Fruit fly (Drosophila melanogaster) whole organism, embryonic: ENCODE data around the gene Cby.

Experiments
- Atf-2 ChIP-seq: fragments of 200-800 bp; sonication (Bioruptor generic); optimal IDR thresholded peaks from 2 replicates; lab custom pipeline; 2016; ENCODE audit warnings: missing biosample characterization, missing genetic modification characterization
- B-H1 ChIP-seq: fragments of 200-800 bp; sonication (Bioruptor generic); IDR thresholded peaks from 3 replicates; pipeline ENCODE4 v1.3.6; 2022; ENCODE audit warnings: missing biosample characterization, missing genetic modification characterization
- C15 ChIP-seq: fragments of 200-800 bp; sonication (Bioruptor generic); IDR thresholded peaks from 3 replicates; pipeline ENCODE4 v1.3.6; 2022; ENCODE audit warnings: missing biosample characterization, missing genetic modification characterization
- CG10274 ChIP-seq: fragments of 200-800 bp; sonication (Bioruptor generic); optimal IDR thresholded peaks from 3 replicates; lab custom pipeline; 2017; ENCODE audit warnings: missing biosample characterization, mild to moderate bottlenecking, missing genetic modification characterization
- CG10321 ChIP-seq: fragments of 200-800 bp; sonication (Bioruptor generic); IDR thresholded peaks from 2 replicates; pipeline ENCODE4 v1.3.6; 2022; ENCODE audit warnings: missing biosample characterization, missing genetic modification characterization
- CG10979 ChIP-seq: fragments of 200-800 bp; sonication (Bioruptor generic); optimal IDR thresholded peaks from 2 replicates; lab custom pipeline; 2018; ENCODE audit warnings: missing biosample characterization, mild to moderate bottlenecking, missing genetic modification characterization, moderate library complexity
- CG11085 ChIP-seq: fragments of 200-800 bp; sonication (Bioruptor generic); IDR thresholded peaks from 2 replicates; pipeline ENCODE4 v1.3.6; 2022; ENCODE audit warnings: missing biosample characterization, missing genetic modification characterization
- CG11247 ChIP-seq: fragments of 200-800 bp; sonication (Bioruptor generic); IDR thresholded peaks from 2 replicates; pipeline ENCODE4 v1.3.6; 2022; ENCODE audit warnings: missing biosample characterization, missing genetic modification characterization
- CG13624 ChIP-seq: fragments of 200-800 bp; sonication (Bioruptor generic); optimal IDR thresholded peaks from 2 replicates; lab custom pipeline; 2016; ENCODE audit warnings: missing biosample characterization, missing genetic modification characterization
- CG13894 ChIP-seq: fragments of 200-800 bp; sonication (Bioruptor generic); optimal IDR thresholded peaks from 3 replicates; lab custom pipeline; 2018; ENCODE audit warnings: missing biosample characterization, mild to moderate bottlenecking, missing genetic modification characterization, moderate library complexity
- CG14441 ChIP-seq: fragments of 200-800 bp; sonication (Bioruptor generic); IDR thresholded peaks from 2 replicates; pipeline ENCODE4 v1.3.6; 2022; ENCODE audit warnings: missing biosample characterization, missing genetic modification characterization
- CG16863 ChIP-seq: fragments of 200-800 bp; sonication (Bioruptor generic); optimal IDR thresholded peaks from 3 replicates; lab custom pipeline; 2016; ENCODE audit warnings: missing biosample characterization, missing genetic modification characterization
- CG17802 ChIP-seq: fragments of 200-800 bp; sonication (Bioruptor generic); optimal IDR thresholded peaks from 2 replicates; lab custom pipeline; 2018; ENCODE audit warnings: missing biosample characterization, mild to moderate bottlenecking, missing genetic modification characterization, moderate library complexity
- CG1832 ChIP-seq: fragments of 200-800 bp; sonication (Bioruptor generic); optimal IDR thresholded peaks from 2 replicates; lab custom pipeline; 2017; ENCODE audit warnings: missing biosample characterization, mild to moderate bottlenecking, missing genetic modification characterization, inconsistent platforms
- CG3281 ChIP-seq: fragments of 200-800 bp; sonication (Bioruptor generic); optimal IDR thresholded peaks from 3 replicates; lab custom pipeline; 2017; ENCODE audit warnings: missing biosample characterization, mild to moderate bottlenecking, missing genetic modification characterization
- CG6765 ChIP-seq: fragments of 200-800 bp; sonication (Bioruptor generic); optimal IDR thresholded peaks from 3 replicates; lab custom pipeline; 2017; ENCODE audit warnings: missing biosample characterization, mild to moderate bottlenecking, missing genetic modification characterization
- CG7556 ChIP-seq: fragments of 200-800 bp; sonication (Bioruptor generic); optimal IDR thresholded peaks from 2 replicates; lab custom pipeline; 2017; ENCODE audit warnings: missing biosample characterization, mild to moderate bottlenecking, missing genetic modification characterization
- CG8290 ChIP-seq, 3 experiments: fragments of 200-800 bp; sonication (Bioruptor generic); optimal IDR thresholded peaks; 2 replicates each; lab custom pipeline; 2016 to 2019; ENCODE audit warnings: missing biosample characterization in 3 of 3, missing genetic modification characterization in 3 of 3, mild to moderate bottlenecking in 2 of 3, moderate library complexity in 1 of 3
- CG8944 ChIP-seq: fragments of 200-800 bp; sonication (Bioruptor generic); optimal IDR thresholded peaks from 3 replicates; lab custom pipeline; 2016; ENCODE audit warnings: missing biosample characterization, missing genetic modification characterization
- CG9215 ChIP-seq: fragments of 200-800 bp; sonication (Bioruptor generic); IDR thresholded peaks from 2 replicates; pipeline ENCODE4 v1.3.6; 2022; ENCODE audit warnings: missing biosample characterization, missing genetic modification characterization
- CG9727 ChIP-seq: fragments of 200-800 bp; sonication (Bioruptor generic); optimal IDR thresholded peaks from 3 replicates; lab custom pipeline; 2017; ENCODE audit warnings: missing biosample characterization, mild to moderate bottlenecking, missing genetic modification characterization
- CG9817 ChIP-seq: fragments of 200-800 bp; sonication (Bioruptor generic); optimal IDR thresholded peaks from 2 replicates; lab custom pipeline; 2018; ENCODE audit warnings: missing biosample characterization, mild to moderate bottlenecking, missing genetic modification characterization, moderate library complexity
- CoRest ChIP-seq: fragments of 200-800 bp; sonication (Bioruptor generic); optimal IDR thresholded peaks from 3 replicates; lab custom pipeline; 2018; ENCODE audit warnings: missing biosample characterization, mild to moderate bottlenecking, missing genetic modification characterization, moderate library complexity
- Dp ChIP-seq: fragments of 200-800 bp; sonication (Bioruptor generic); optimal IDR thresholded peaks from 2 replicates; lab custom pipeline; 2018; ENCODE audit warnings: missing biosample characterization, mild to moderate bottlenecking, missing genetic modification characterization, moderate library complexity
- E2f1 ChIP-seq: fragments of 200-800 bp; sonication (Bioruptor generic); IDR thresholded peaks from 2 replicates; pipeline ENCODE4 v1.3.6; 2022; ENCODE audit warnings: missing biosample characterization, missing genetic modification characterization
- HLH4C ChIP-seq: fragments of 200-800 bp; sonication (Bioruptor generic); IDR thresholded peaks from 3 replicates; pipeline ENCODE4 v1.3.6; 2022; ENCODE audit warnings: missing biosample characterization, missing genetic modification characterization; ENCODE audit not compliant: partially characterized antibody
- Hey ChIP-seq: fragments of 200-800 bp; sonication (Bioruptor generic); optimal IDR thresholded peaks from 3 replicates; lab custom pipeline; 2018; ENCODE audit warnings: missing biosample characterization, mild to moderate bottlenecking, missing genetic modification characterization
- Hmx ChIP-seq: fragments of 200-800 bp; sonication (Bioruptor generic); optimal IDR thresholded peaks from 2 replicates; lab custom pipeline; 2016; ENCODE audit warnings: missing biosample characterization, missing genetic modification characterization
- Mad ChIP-seq: fragments of 200-800 bp; sonication (Bioruptor generic); optimal IDR thresholded peaks from 2 replicates; lab custom pipeline; 2016; ENCODE audit warnings: missing biosample characterization, missing genetic modification characterization
- Mrtf ChIP-seq: fragments of 200-800 bp; sonication (Bioruptor generic); IDR thresholded peaks from 3 replicates; pipeline ENCODE4 v1.3.6; 2022; ENCODE audit warnings: missing biosample characterization, missing genetic modification characterization
- NC2α ChIP-seq: fragments of 200-800 bp; sonication (Bioruptor generic); optimal IDR thresholded peaks from 2 replicates; lab custom pipeline; 2016; ENCODE audit warnings: missing biosample characterization, missing genetic modification characterization
- NFAT ChIP-seq: fragments of 200-800 bp; sonication (Bioruptor generic); IDR thresholded peaks from 2 replicates; pipeline ENCODE4 v1.3.6; 2022; ENCODE audit warnings: missing biosample characterization, missing genetic modification characterization
- Pdp1 ChIP-seq, 2 experiments: fragments of 200-800 bp; sonication (Bioruptor generic); optimal IDR thresholded peaks; 3 replicates each; lab custom pipeline; 2016; ENCODE audit warnings: missing biosample characterization in 2 of 2, missing genetic modification characterization in 2 of 2, mild to moderate bottlenecking in 1 of 2, moderate library complexity in 1 of 2
- Sin3A ChIP-seq: fragments of >200 bp; optimal IDR thresholded peaks from 2 replicates; lab custom pipeline; 2018
- bcd ChIP-seq: fragments of 200-800 bp; sonication (Bioruptor generic); optimal IDR thresholded peaks from 2 replicates; lab custom pipeline; 2017; ENCODE audit warnings: missing biosample characterization, mild to moderate bottlenecking, missing genetic modification characterization
- dan ChIP-seq: fragments of 200-800 bp; sonication (Bioruptor generic); IDR thresholded peaks from 2 replicates; pipeline ENCODE4 v1.3.6; 2022; ENCODE audit warnings: missing biosample characterization, missing genetic modification characterization
- dati ChIP-seq: fragments of 200-800 bp; sonication (Bioruptor generic); IDR thresholded peaks from 2 replicates; pipeline ENCODE4 v1.3.6; 2022; ENCODE audit warnings: missing biosample characterization, missing genetic modification characterization
- fd102C ChIP-seq: fragments of 200-800 bp; sonication (Bioruptor generic); optimal IDR thresholded peaks from 2 replicates; lab custom pipeline; 2018; ENCODE audit warnings: missing biosample characterization, mild to moderate bottlenecking, missing genetic modification characterization, moderate library complexity
- h ChIP-seq: fragments of >200 bp; optimal IDR thresholded peaks from 2 replicates; lab custom pipeline; 2017
- hb ChIP-seq: fragments of 200-800 bp; sonication (Bioruptor generic); IDR thresholded peaks from 3 replicates; pipeline ENCODE4 v1.3.6; 2022; ENCODE audit warnings: missing biosample characterization, missing genetic modification characterization; ENCODE audit not compliant: partially characterized antibody
- ind ChIP-seq: fragments of 200-800 bp; sonication (Bioruptor generic); optimal IDR thresholded peaks from 3 replicates; lab custom pipeline; 2016; ENCODE audit warnings: missing biosample characterization, missing genetic modification characterization
- insv ChIP-seq, 2 experiments: fragments of 200-800 bp; sonication (Bioruptor generic); optimal IDR thresholded peaks; 3 replicates each; lab custom pipeline; 2016 to 2018; ENCODE audit warnings: missing biosample characterization in 2 of 2, missing genetic modification characterization in 2 of 2
- lola ChIP-seq, 3 experiments: fragments of >200 bp in 2 of 3; fragments of 200-800 bp in 1 of 3; sonication (Bioruptor generic) in 1 of 3; optimal IDR thresholded peaks; 2 replicates each; lab custom pipeline; 2017 to 2019; ENCODE audit warnings: missing biosample characterization in 3 of 3, missing genetic modification characterization in 3 of 3, mild to moderate bottlenecking in 1 of 3, moderate library complexity in 1 of 3
- nerfin-1 ChIP-seq: fragments of 200-800 bp; sonication (Bioruptor generic); optimal IDR thresholded peaks from 3 replicates; lab custom pipeline; 2019; ENCODE audit warnings: missing biosample characterization, mild to moderate bottlenecking, missing genetic modification characterization, moderate library complexity
- otp ChIP-seq: fragments of 200-800 bp; sonication (Bioruptor generic); IDR thresholded peaks from 3 replicates; pipeline ENCODE4, ENCODE4 v1.3.6; 2022; ENCODE audit warnings: missing biosample characterization, missing genetic modification characterization
- prd ChIP-seq, 3 experiments: fragments of >200 bp in 2 of 3; fragments of 200-800 bp in 1 of 3; sonication (Bioruptor generic) in 1 of 3; optimal IDR thresholded peaks in 2 of 3; IDR thresholded peaks in 1 of 3; 2 replicates in 2 of 3; 3 replicates in 1 of 3; pipeline versions ENCODE4 v1.3.6 to Lab custom; 2017 to 2022; ENCODE audit warnings: missing biosample characterization in 1 of 3, missing genetic modification characterization in 1 of 3
- seq ChIP-seq: fragments of 200-800 bp; sonication (Bioruptor generic); IDR thresholded peaks from 2 replicates; pipeline ENCODE4 v1.3.6; 2022; ENCODE audit warnings: missing biosample characterization, missing genetic modification characterization
- so ChIP-seq: fragments of 200-800 bp; sonication (Bioruptor generic); IDR thresholded peaks from 3 replicates; pipeline ENCODE4 v1.3.6; 2022; ENCODE audit warnings: missing biosample characterization, missing genetic modification characterization
- stc ChIP-seq: fragments of 200-800 bp; sonication (Bioruptor generic); IDR thresholded peaks from 2 replicates; pipeline ENCODE4 v1.3.6; 2022; ENCODE audit warnings: missing biosample characterization, missing genetic modification characterization
- tap ChIP-seq: fragments of 200-800 bp; optimal IDR thresholded peaks from 3 replicates; lab custom pipeline; 2019; ENCODE audit warnings: missing biosample characterization, mild to moderate bottlenecking, missing genetic modification characterization, moderate library complexity
- toy ChIP-seq: fragments of 200-800 bp; sonication (Bioruptor generic); IDR thresholded peaks from 2 replicates; pipeline ENCODE4 v1.3.6; 2022; ENCODE audit warnings: missing biosample characterization, missing genetic modification characterization

The Cby gene

DNA sequence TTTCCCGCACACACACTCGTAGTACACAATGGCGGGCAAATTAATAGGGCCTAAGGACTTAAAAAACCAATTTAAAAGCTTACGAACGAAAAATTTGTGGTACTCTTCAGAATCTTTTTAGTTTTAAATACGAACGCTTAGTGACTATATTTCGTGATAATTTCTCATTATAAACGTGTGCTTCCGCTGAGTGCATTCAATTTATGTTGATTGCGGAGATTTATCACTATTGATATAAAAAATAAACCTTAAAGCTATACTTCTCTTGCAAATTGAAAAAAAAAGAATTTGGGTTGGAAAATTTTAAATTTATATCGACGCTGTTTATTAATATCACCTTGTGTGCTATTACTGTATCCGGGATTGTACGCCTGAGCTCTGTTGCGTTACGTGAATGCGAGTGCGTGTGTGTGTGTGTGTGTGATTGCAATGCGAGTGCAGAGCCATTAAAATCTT, 18.8 kb upstream of the Cby start (continued):
- peak; percentile 46; the same call in 1 of the 2 replicates for TF ChIP-seq CG14441 (GFP tag; lab: Robert Waterston, UW)
- peak; percentile 36 for TF ChIP-seq tap (tag; lab: Kevin White, UChicago)
- TF ChIP-seq CG10274 (GFP tag; lab: Kevin White, UChicago) = peak; percentile 50
- no peak for TF ChIP-seq CG11247 (GFP tag; lab: Robert Waterston, UW)
- peak; percentile 76 to 78 for TF ChIP-seq Pdp1 (GFP tag; optimal IDR thresholded peaks at IDR 0.05; lab: Kevin White, UChicago)
- TF ChIP-seq ind (GFP tag; lab: Kevin White, UChicago) = peak; percentile 45
- no peak for TF ChIP-seq Hey
- TF ChIP-seq seq = 0 out of 2 replicates have a peak, but pooled peaks have one; percentile 38
- TF ChIP-seq h (lab: Kevin White, UChicago) = no peak
- TF ChIP-seq CG16863 (GFP tag; lab: Kevin White, UChicago) = peak; percentile 67
- TF ChIP-seq CG9727 = peak; percentile 92
- peak; percentile 55 for TF ChIP-seq CG3281 (GFP tag; lab: Kevin White, UChicago)
- TF ChIP-seq E2f1 (GFP tag; lab: Robert Waterston, UW) = peak; percentile 56
- TF ChIP-seq Mad (GFP tag; lab: Kevin White, UChicago) = peak; percentile 36
- peak; percentile 75 for TF ChIP-seq CoRest (tag; lab: Kevin White, UChicago)
- no peak for TF ChIP-seq CG17802
- no peak for TF ChIP-seq HLH4C (GFP tag; lab: Robert Waterston, UW)
- no peak for TF ChIP-seq CG6765 (GFP tag; lab: Kevin White, UChicago)
- peak; percentile 51 for TF ChIP-seq Atf-2 (GFP tag; lab: Kevin White, UChicago)
- TF ChIP-seq C15 = no peak
- TF ChIP-seq Hmx = peak; percentile 36
- no peak for TF ChIP-seq CG10321 (GFP tag; lab: Robert Waterston, UW)
- peak; percentile 84 for TF ChIP-seq CG10979
- TF ChIP-seq B-H1 (GFP tag; lab: Robert Waterston, UW) = no peak
- no peak for TF ChIP-seq dan (GFP tag; lab: Robert Waterston, UW)
- peak; percentile 74 for TF ChIP-seq nerfin-1 (tag; lab: Kevin White, UChicago)
- peak; percentile 12 for TF ChIP-seq fd102C (GFP tag; lab: Kevin White, UChicago)
- no peak for TF ChIP-seq Dp (GFP tag; lab: Kevin White, UChicago)
- no peak for TF ChIP-seq prd (optimal IDR thresholded peaks at IDR 0.05; lab: Kevin White, UChicago)
- no peak; the same call in 1 of the 3 replicates for TF ChIP-seq prd (GFP tag; IDR thresholded peaks at IDR 0.05; lab: Robert Waterston, UW)
- peak; percentile 9 for TF ChIP-seq CG8290 (GFP tag; optimal IDR thresholded peaks at IDR 0.05; lab: Kevin White, UChicago)
- TF ChIP-seq CG8290 (tag; optimal IDR thresholded peaks at IDR 0.05; lab: Kevin White, UChicago) = peak in 1 of 2 experiments; percentile 20
- no peak for TF ChIP-seq NFAT (GFP tag; lab: Robert Waterston, UW)
- peak; percentile 31 for TF ChIP-seq CG9817 (tag; lab: Kevin White, UChicago)
- TF ChIP-seq Mrtf = no peak
- no peak for TF ChIP-seq insv (GFP tag; optimal IDR thresholded peaks at IDR 0.05; lab: Kevin White, UChicago)
- TF ChIP-seq toy (GFP tag; lab: Robert Waterston, UW) = no peak
- TF ChIP-seq CG9215 = no peak
- TF ChIP-seq CG13894 (tag; lab: Kevin White, UChicago) = no peak
- no peak for TF ChIP-seq stc (GFP tag; lab: Robert Waterston, UW)
- TF ChIP-seq CG11085 (GFP tag; lab: Robert Waterston, UW) = no peak
- peak; percentile 23 for TF ChIP-seq CG8944
- peak; percentile 7 for TF ChIP-seq NC2α (GFP tag; lab: Kevin White, UChicago)
- no peak for TF ChIP-seq otp (GFP tag; lab: Robert Waterston, UW)
- TF ChIP-seq CG13624 (GFP tag; lab: Kevin White, UChicago) = no peak
- peak; percentile 71 for TF ChIP-seq bcd
- TF ChIP-seq so (GFP tag; lab: Robert Waterston, UW) = no peak
- TF ChIP-seq CG7556 (GFP tag; lab: Kevin White, UChicago) = peak; percentile 84
- TF ChIP-seq lola (GFP tag; optimal IDR thresholded peaks at IDR 0.05; lab: Kevin White, UChicago) = peak in 1 of 3 experiments; percentile 85
- no peak for TF ChIP-seq dati (GFP tag; lab: Robert Waterston, UW)
- TF ChIP-seq Sin3A (lab: Kevin White, UChicago) = no peak
- no peak for TF ChIP-seq CG1832 (GFP tag; lab: Kevin White, UChicago)
- TF ChIP-seq hb (GFP tag; lab: Robert Waterston, UW) = no peak
